Worm (Caenorhabditis elegans): ENCODE measurements around the gene sqv-2.

sqv-2 gene

ce11 chrII:2934354-2934753, 40.2 kb upstream of the sqv-2 start, which contains the start of gene irld-67:
TSS of gene irld-67 (minus strand) at chrII:2934454.
- TF ChIP-seq lin-35 (GFP tag; optimal IDR thresholded peaks at IDR 0.05) (no peak), ets-5 (GFP tag; IDR thresholded peaks at IDR 0.05) (no peak), lin-39 (tag; optimal IDR thresholded peaks at IDR 0.05) (no peak), C34B4.2 (tag; optimal IDR thresholded peaks at IDR 0.05) (no peak), unc-30 (tag; optimal IDR thresholded peaks at IDR 0.05) (no peak), C16A3.4 (tag; optimal IDR thresholded peaks at IDR 0.05) (no peak), ces-1 (GFP tag; optimal IDR thresholded peaks at IDR 0.05) (no peak)

- TF ChIP-seq ceh-8 (GFP tag; optimal IDR thresholded peaks at IDR 0.05) = no peak
- no peak for TF ChIP-seq hlh-17 (GFP tag; optimal IDR thresholded peaks at IDR 0.05; ENCODE audit: borderline replicate concordance)
- TF ChIP-seq ama-1 (optimal IDR thresholded peaks at IDR 0.05) = no peak
- no peak for TF ChIP-seq unc-86 (tag; optimal IDR thresholded peaks at IDR 0.05)
- no peak for TF ChIP-seq fkh-10 (GFP tag; optimal IDR thresholded peaks at IDR 0.05)
- TF ChIP-seq efl-1 (optimal IDR thresholded peaks at IDR 0.05) = no peak
- TF ChIP-seq efl-1 (GFP tag; optimal IDR thresholded peaks at IDR 0.05 in 1 of 2) = peak in 1 of 2 experiments; percentile 65
Observed at ce11 chrII:2931564-2931963, 37.4 kb upstream of the sqv-2 start.

ce11 chrII:2930499-2930898, 36.3 kb upstream of the sqv-2 start, which contains the start of the genes irld-64 and irld-63:
TSS of gene irld-64 (minus strand) at chrII:2930599.
TSS of gene irld-63 (plus strand) at chrII:2930728.
- TF ChIP-seq fkh-4 (tag; optimal IDR thresholded peaks at IDR 0.05; ENCODE audit: borderline replicate concordance) (no peak), fkh-10 (GFP tag; optimal IDR thresholded peaks at IDR 0.05) (no peak), ceh-90 (tag; optimal IDR thresholded peaks at IDR 0.05) (no peak)

- no peak for TF ChIP-seq unc-98 (GFP tag; IDR thresholded peaks at IDR 0.05)
- TF ChIP-seq efl-1 (optimal IDR thresholded peaks at IDR 0.05) = no peak
- peak in 1 of 2 experiments; percentile 25 for TF ChIP-seq efl-1 (GFP tag; optimal IDR thresholded peaks at IDR 0.05 in 1 of 2)
- TF ChIP-seq C34B4.2 (tag; optimal IDR thresholded peaks at IDR 0.05) = no peak
Observed at ce11 chrII:2929846-2930245, 35.7 kb upstream of the sqv-2 start.

ce11 chrII:2927533-2927932, 33.3 kb upstream of the sqv-2 start, which contains the start of the genes ZK355.3 and ZK355.8:
TSS of gene ZK355.3 (minus strand) at chrII:2927633.
TSS of gene ZK355.8 (plus strand) at chrII:2927804.
- TF ChIP-seq elt-2 (tag; optimal IDR thresholded peaks at IDR 0.05) (no peak), ceh-90 (tag; optimal IDR thresholded peaks at IDR 0.05) (no peak), rnt-1 (tag; optimal IDR thresholded peaks at IDR 0.05) (no peak), unc-86 (tag; optimal IDR thresholded peaks at IDR 0.05) (no peak), dpl-1 (GFP tag; optimal IDR thresholded peaks at IDR 0.05) (no peak), F16B12.6 (tag; optimal IDR thresholded peaks at IDR 0.05) (no peak), nhr-84 (tag; optimal IDR thresholded peaks at IDR 0.05) (no peak), efl-3 (GFP tag; optimal IDR thresholded peaks at IDR 0.05) (no peak)

- no peak for TF ChIP-seq dpl-1 (GFP tag; optimal IDR thresholded peaks at IDR 0.05)
- no peak for TF ChIP-seq efl-1 (optimal IDR thresholded peaks at IDR 0.05)
- TF ChIP-seq efl-1 (GFP tag; optimal IDR thresholded peaks at IDR 0.05 in 1 of 2) = peak in 1 of 2 experiments; percentile 51
Observed at ce11 chrII:2925806-2926558, 31.8 kb upstream of the sqv-2 start.

ce11 chrII:2925032-2925431, 30.8 kb upstream of the sqv-2 start:
- TF ChIP-seq hpl-2 (GFP tag; optimal IDR thresholded peaks at IDR 0.05) (no peak), efl-1 (optimal IDR thresholded peaks at IDR 0.05) (no peak), efl-1 (GFP tag; optimal IDR thresholded peaks at IDR 0.05 in 1 of 2) (peak in 1 of 2 experiments; percentile 18)

ce11 chrII:2923617-2924016, 29.4 kb upstream of the sqv-2 start, which contains the start of gene ZK355.2:
TSS of gene ZK355.2 (plus strand) at chrII:2923917.
- no peak for TF ChIP-seq pag-3 (tag; optimal IDR thresholded peaks at IDR 0.05; ENCODE audit: borderline replicate concordance, insufficient read depth)
- TF ChIP-seq unc-30 (tag; optimal IDR thresholded peaks at IDR 0.05) = no peak
- no peak for TF ChIP-seq ceh-8 (GFP tag; optimal IDR thresholded peaks at IDR 0.05)
- TF ChIP-seq efl-1 (optimal IDR thresholded peaks at IDR 0.05) = no peak
- TF ChIP-seq efl-1 (GFP tag; optimal IDR thresholded peaks at IDR 0.05 in 1 of 2) = no peak
- peak; percentile 50 for TF ChIP-seq pqm-1 (tag; optimal IDR thresholded peaks at IDR 0.05)
- TF ChIP-seq swsn-7 (tag; optimal IDR thresholded peaks at IDR 0.05) = no peak
- no peak for TF ChIP-seq nhr-20 (tag; optimal IDR thresholded peaks at IDR 0.05)
